Fruit fly (Drosophila melanogaster): ENCODE data around the gene CG42342.

CG42342 gene

dm6 chr3R:16456607-16457006 lies 46.0 kb upstream of the CG42342 start:
- TF ChIP-seq pan (optimal IDR thresholded peaks at IDR 0.05) (no peak), Hnf4 (GFP tag; optimal IDR thresholded peaks at IDR 0.05) (no peak), tai (GFP tag; optimal IDR thresholded peaks at IDR 0.05) (no peak), OdsH (GFP tag; optimal IDR thresholded peaks at IDR 0.05) (no peak), dl (GFP tag; optimal IDR thresholded peaks at IDR 0.05; ENCODE audit: insufficient read depth in 1 of 2, partially characterized antibody in 2 of 2) (no peak), fru (GFP tag; optimal IDR thresholded peaks at IDR 0.05) (no peak), psq (GFP tag; optimal IDR thresholded peaks at IDR 0.05) (no peak), sage (GFP tag; optimal IDR thresholded peaks at IDR 0.05) (no peak), brk (GFP tag; optimal IDR thresholded peaks at IDR 0.05) (no peak), N (GFP tag; optimal IDR thresholded peaks at IDR 0.05) (no peak), Mio (GFP tag; optimal IDR thresholded peaks at IDR 0.05) (no peak), Myc (optimal IDR thresholded peaks at IDR 0.05) (no peak), Rel (GFP tag; optimal IDR thresholded peaks at IDR 0.05) (no peak), Rel (tag; optimal IDR thresholded peaks at IDR 0.05) (no peak), lola (GFP tag; optimal IDR thresholded peaks at IDR 0.05) (no peak), Sp1 (GFP tag; optimal IDR thresholded peaks at IDR 0.05) (no peak), CG9705 (GFP tag; optimal IDR thresholded peaks at IDR 0.05) (no peak), CrebA (GFP tag; optimal IDR thresholded peaks at IDR 0.05; ENCODE audit: borderline replicate concordance) (no peak)

DNA sequence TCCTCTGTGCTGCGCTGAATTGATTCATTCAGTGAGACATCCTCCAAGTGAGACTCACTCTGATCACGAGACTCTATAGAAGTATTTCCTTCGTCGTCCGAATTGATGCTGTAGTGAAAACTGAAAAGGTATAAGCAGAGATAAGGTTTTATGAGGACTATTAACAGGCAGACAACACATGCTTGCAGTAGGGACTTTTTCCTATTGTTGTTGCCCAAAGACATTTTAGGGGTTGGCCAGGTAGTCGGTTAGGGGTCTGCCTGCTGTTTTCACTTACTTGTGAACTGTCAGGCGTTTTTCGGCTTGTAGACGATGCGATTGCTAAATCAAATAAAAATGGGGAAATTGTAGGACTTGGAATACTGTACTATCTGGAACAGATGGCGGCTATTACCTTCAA lies 34.0 kb upstream of the CG42342 start:
- TF ChIP-seq HLH106 (tag; optimal IDR thresholded peaks at IDR 0.05) (no peak), sv (GFP tag; optimal IDR thresholded peaks at IDR 0.05) (no peak), fru (GFP tag; optimal IDR thresholded peaks at IDR 0.05) (no peak), CG32264 (GFP tag; optimal IDR thresholded peaks at IDR 0.05) (no peak), Dif (GFP tag; optimal IDR thresholded peaks at IDR 0.05; ENCODE audit: partially characterized antibody) (no peak), br (GFP tag; optimal IDR thresholded peaks at IDR 0.05) (no peak), Rel (GFP tag; optimal IDR thresholded peaks at IDR 0.05) (no peak), Rel (tag; optimal IDR thresholded peaks at IDR 0.05) (no peak), h (GFP tag; optimal IDR thresholded peaks at IDR 0.05) (no peak), pan (optimal IDR thresholded peaks at IDR 0.05) (no peak), brk (GFP tag; optimal IDR thresholded peaks at IDR 0.05) (no peak), Hr83 (GFP tag; optimal IDR thresholded peaks at IDR 0.05; ENCODE audit: poor library complexity, severe bottlenecking) (no peak), lola (GFP tag; optimal IDR thresholded peaks at IDR 0.05) (no peak)

- no peak for TF ChIP-seq Vsx2 (GFP tag; optimal IDR thresholded peaks at IDR 0.05; ENCODE audit: partially characterized antibody)
- TF ChIP-seq dsf (GFP tag; optimal IDR thresholded peaks at IDR 0.05; ENCODE audit: borderline replicate concordance): peak; percentile 23
- no peak for TF ChIP-seq pan (optimal IDR thresholded peaks at IDR 0.05)
- TF ChIP-seq Hr78 (GFP tag; optimal IDR thresholded peaks at IDR 0.05): no peak
- TF ChIP-seq tai (GFP tag; optimal IDR thresholded peaks at IDR 0.05): no peak
- no peak for TF ChIP-seq brk (GFP tag; optimal IDR thresholded peaks at IDR 0.05)
- no peak for TF ChIP-seq rgr (GFP tag; optimal IDR thresholded peaks at IDR 0.05)
- TF ChIP-seq Abd-B (GFP tag; optimal IDR thresholded peaks at IDR 0.05): no peak
- no peak for TF ChIP-seq dl (GFP tag; optimal IDR thresholded peaks at IDR 0.05; ENCODE audit: insufficient read depth in 1 of 2, partially characterized antibody in 2 of 2)
- no peak for TF ChIP-seq dmrt93B (GFP tag; optimal IDR thresholded peaks at IDR 0.05)
- TF ChIP-seq br (GFP tag; optimal IDR thresholded peaks at IDR 0.05): no peak
- no peak for TF ChIP-seq CrebA (GFP tag; optimal IDR thresholded peaks at IDR 0.05; ENCODE audit: borderline replicate concordance)
- no peak for TF ChIP-seq lola (GFP tag; optimal IDR thresholded peaks at IDR 0.05)
- no peak for TF ChIP-seq Myc (optimal IDR thresholded peaks at IDR 0.05)
- no peak for TF ChIP-seq foxo (GFP tag; optimal IDR thresholded peaks at IDR 0.05)
- no peak for TF ChIP-seq Dfd (GFP tag; optimal IDR thresholded peaks at IDR 0.05)
- no peak for TF ChIP-seq Rel (GFP tag; optimal IDR thresholded peaks at IDR 0.05)
- no peak for TF ChIP-seq Rel (tag; optimal IDR thresholded peaks at IDR 0.05)
- TF ChIP-seq Hnf4 (GFP tag; optimal IDR thresholded peaks at IDR 0.05): no peak
- peak; percentile 44 for TF ChIP-seq CG9705 (GFP tag; optimal IDR thresholded peaks at IDR 0.05)
- no peak for TF ChIP-seq Dif (GFP tag; optimal IDR thresholded peaks at IDR 0.05; ENCODE audit: partially characterized antibody)
- no peak for TF ChIP-seq Jra (GFP tag; optimal IDR thresholded peaks at IDR 0.05)
- peak; percentile 52 for TF ChIP-seq psq (GFP tag; optimal IDR thresholded peaks at IDR 0.05)
- TF ChIP-seq ey (GFP tag; optimal IDR thresholded peaks at IDR 0.05): no peak
- no peak for TF ChIP-seq jim (GFP tag; optimal IDR thresholded peaks at IDR 0.05)
- no peak for TF ChIP-seq CG32264 (GFP tag; optimal IDR thresholded peaks at IDR 0.05)
- no peak for TF ChIP-seq HLH106 (tag; optimal IDR thresholded peaks at IDR 0.05)
- no peak for TF ChIP-seq Mio (GFP tag; optimal IDR thresholded peaks at IDR 0.05)
- TF ChIP-seq Hr83 (GFP tag; optimal IDR thresholded peaks at IDR 0.05; ENCODE audit: poor library complexity, severe bottlenecking): peak; percentile 58
Measured at dm6 chr3R:16469501-16470263, 32.9 kb upstream of the CG42342 start, which contains the start of the genes CG42232 and CSN5. TSS of gene CG42232 (minus strand) at chr3R:16469663. TSS of gene CSN5 (plus strand) at chr3R:16470099.

Measured in whole organism, wandering third instar larva.